Worm (Caenorhabditis elegans) whole organism, young adult: ENCODE data around the gene R74.8.

Experiments
- B0336.3 ChIP-seq: fragments of 200-800 bp; sonication (Bioruptor generic); IDR thresholded peaks from 2 replicates; pipeline ENCODE4 v1.3.6; 2022; ENCODE audit warnings: missing genetic modification characterization, missing compliant biosample characterization
- F10E7.11 ChIP-seq: sonication (generic microtip); optimal IDR thresholded peaks from 2 replicates; lab custom pipeline; 2017; ENCODE audit warnings: mild to moderate bottlenecking, missing genetic modification characterization, moderate library complexity, missing compliant biosample characterization
- F37B4.10 ChIP-seq: fragments of 200-800 bp; sonication (Bioruptor generic); IDR thresholded peaks from 2 replicates; pipeline ENCODE4 v1.3.6; 2022; ENCODE audit warnings: missing genetic modification characterization, missing compliant biosample characterization
- F52B5.7 ChIP-seq: sonication (generic microtip); optimal IDR thresholded peaks from 2 replicates; lab custom pipeline; 2016; ENCODE audit warnings: mild to moderate bottlenecking, missing genetic modification characterization, missing compliant biosample characterization
- F57A8.1 ChIP-seq: fragments of 200-800 bp; sonication (Bioruptor generic); optimal IDR thresholded peaks from 2 replicates; lab custom pipeline; 2018; ENCODE audit warnings: mild to moderate bottlenecking, missing genetic modification characterization, moderate library complexity, missing compliant biosample characterization
- F57C9.4 ChIP-seq: sonication (generic microtip); optimal IDR thresholded peaks from 2 replicates; lab custom pipeline; 2017; ENCODE audit warnings: mild to moderate bottlenecking, missing genetic modification characterization, missing compliant biosample characterization
- K12H6.12 ChIP-seq: fragments of 200-800 bp; sonication (Bioruptor generic); optimal IDR thresholded peaks from 2 replicates; lab custom pipeline; 2018; ENCODE audit warnings: mild to moderate bottlenecking, missing genetic modification characterization, missing compliant biosample characterization
- Y79H2A.3 ChIP-seq: fragments of 200-800 bp; sonication (Bioruptor generic); conservative IDR thresholded peaks from 2 replicates; pipeline ENCODE4 v1.3.6; 2022; ENCODE audit warnings: missing genetic modification reagents, missing genetic modification characterization, missing compliant biosample characterization
- ama-1 ChIP-seq, 3 experiments: fragments of 150-350 bp in 1 of 3; sonication (generic microtip) in 2 of 3; optimal IDR thresholded peaks; 2 replicates each; lab custom pipeline; 2014 to 2018; ENCODE audit warnings: missing biosample characterization in 2 of 3, missing genetic modification characterization in 2 of 3, missing genetic modification reagents in 2 of 3
- cebp-1 ChIP-seq, 2 experiments: fragments of 200-800 bp in 1 of 2; sonication (Bioruptor generic) in 1 of 2; sonication (generic microtip) in 1 of 2; IDR thresholded peaks in 1 of 2; optimal IDR thresholded peaks in 1 of 2; 2 replicates each; pipeline versions ENCODE4 v1.3.6 to Lab custom; 2017 to 2022; ENCODE audit warnings: missing compliant biosample characterization in 2 of 2, missing genetic modification characterization in 2 of 2, mild to moderate bottlenecking in 1 of 2, missing genetic modification reagents in 1 of 2, moderate library complexity in 1 of 2
- ceh-79 ChIP-seq: sonication (generic microtip); optimal IDR thresholded peaks from 2 replicates; lab custom pipeline; 2017; ENCODE audit warnings: mild to moderate bottlenecking, missing genetic modification characterization, missing compliant biosample characterization
- chd-7 ChIP-seq: sonication (generic microtip); optimal IDR thresholded peaks from 2 replicates; lab custom pipeline; 2016; ENCODE audit warnings: mild to moderate bottlenecking, missing genetic modification characterization, moderate library complexity, missing compliant biosample characterization
- die-1 ChIP-seq: sonication (generic microtip); optimal IDR thresholded peaks from 2 replicates; lab custom pipeline; 2016; ENCODE audit warnings: missing genotype, mild to moderate bottlenecking, missing genetic modification characterization, missing compliant biosample characterization
- dox-1 ChIP-seq: fragments of 200-800 bp; sonication (Bioruptor generic); IDR thresholded peaks from 2 replicates; pipeline ENCODE4 v1.3.6; 2022; ENCODE audit warnings: missing genetic modification reagents, missing genetic modification characterization, missing compliant biosample characterization
- egl-44 ChIP-seq: fragments of 200-800 bp; sonication (Bioruptor generic); IDR thresholded peaks from 2 replicates; pipeline ENCODE4 v1.3.6; 2022; ENCODE audit warnings: missing genetic modification reagents, missing genetic modification characterization, missing compliant biosample characterization
- egrh-3 ChIP-seq: fragments of 200-800 bp; sonication (Bioruptor generic); IDR thresholded peaks from 2 replicates; pipeline ENCODE4 v1.3.6; 2022; ENCODE audit warnings: missing genetic modification reagents, missing genetic modification characterization, missing compliant biosample characterization
- him-1 ChIP-seq: sonication (generic microtip); optimal IDR thresholded peaks from 2 replicates; lab custom pipeline; 2016; ENCODE audit warnings: missing genotype, missing genetic modification reagents, missing genetic modification characterization, missing compliant biosample characterization
- hlh-12 ChIP-seq: sonication (generic microtip); optimal IDR thresholded peaks from 2 replicates; lab custom pipeline; 2016; ENCODE audit warnings: missing genetic modification characterization, missing compliant biosample characterization
- hmg-20 ChIP-seq: fragments of 200-800 bp; sonication (Bioruptor generic); IDR thresholded peaks from 2 replicates; pipeline ENCODE4 v1.3.6; 2022; ENCODE audit warnings: missing genetic modification reagents, missing genetic modification characterization, missing compliant biosample characterization
- hrde-1 ChIP-seq: sonication (generic microtip); optimal IDR thresholded peaks from 2 replicates; lab custom pipeline; 2016; ENCODE audit warnings: missing genetic modification characterization, mild to moderate bottlenecking, missing compliant biosample characterization, moderate library complexity, missing genotype, missing genetic modification reagents, borderline replicate concordance
- hsf-1 ChIP-seq: fragments of 200-800 bp; sonication (Bioruptor generic); IDR thresholded peaks from 2 replicates; pipeline ENCODE4 v1.3.6; 2022; ENCODE audit warnings: missing genetic modification reagents, missing genetic modification characterization, missing compliant biosample characterization
- let-526 ChIP-seq: fragments of 200-800 bp; sonication (Bioruptor generic); IDR thresholded peaks from 2 replicates; pipeline ENCODE4 v1.3.6; 2022; ENCODE audit warnings: missing genetic modification reagents, missing genetic modification characterization, missing compliant biosample characterization
- lin-40 ChIP-seq: sonication (generic microtip); optimal IDR thresholded peaks from 2 replicates; lab custom pipeline; 2016; ENCODE audit warnings: missing genetic modification characterization, mild to moderate bottlenecking, missing compliant biosample characterization, missing genotype, missing genetic modification reagents
- lsy-27 ChIP-seq: sonication (generic microtip); optimal IDR thresholded peaks from 2 replicates; lab custom pipeline; 2017; ENCODE audit warnings: missing genetic modification characterization, mild to moderate bottlenecking, missing compliant biosample characterization, antibody characterized with exemption, missing genotype, borderline replicate concordance; ENCODE audit not compliant: insufficient read depth
- madf-10 ChIP-seq: sonication (generic microtip); optimal IDR thresholded peaks from 2 replicates; lab custom pipeline; 2016; ENCODE audit warnings: mild to moderate bottlenecking, missing genetic modification characterization, missing compliant biosample characterization
- madf-6 ChIP-seq: fragments of 200-800 bp; sonication (Bioruptor generic); IDR thresholded peaks from 2 replicates; pipeline ENCODE4 v1.3.6; 2022; ENCODE audit warnings: missing genetic modification reagents, missing genetic modification characterization, missing compliant biosample characterization
- mcd-1 ChIP-seq: fragments of 200-800 bp; sonication (Bioruptor generic); IDR thresholded peaks from 2 replicates; pipeline ENCODE4 v1.3.6; 2022; ENCODE audit warnings: missing genetic modification reagents, missing genetic modification characterization, missing compliant biosample characterization
- nfya-2 ChIP-seq: fragments of 200-800 bp; sonication (Bioruptor generic); IDR thresholded peaks from 2 replicates; pipeline ENCODE4 v1.3.6; 2022; ENCODE audit warnings: missing genetic modification reagents, missing genetic modification characterization, missing compliant biosample characterization
- nhr-27 ChIP-seq: fragments of 200-800 bp; sonication (Bioruptor generic); optimal IDR thresholded peaks from 2 replicates; lab custom pipeline; 2018; ENCODE audit warnings: mild to moderate bottlenecking, missing genetic modification characterization, moderate library complexity, missing compliant biosample characterization
- nhr-80 ChIP-seq: sonication (generic microtip); optimal IDR thresholded peaks from 2 replicates; lab custom pipeline; 2016; ENCODE audit warnings: missing genetic modification characterization, missing compliant biosample characterization
- nhr-90 ChIP-seq: sonication (generic microtip); optimal IDR thresholded peaks from 2 replicates; lab custom pipeline; 2016; ENCODE audit warnings: missing genotype, mild to moderate bottlenecking, missing genetic modification characterization, missing compliant biosample characterization
- repo-1 ChIP-seq: sonication (generic microtip); optimal IDR thresholded peaks from 2 replicates; lab custom pipeline; 2017; ENCODE audit warnings: mild to moderate bottlenecking, missing genetic modification characterization, missing compliant biosample characterization
- snpc-3.4 ChIP-seq: sonication (generic microtip); optimal IDR thresholded peaks from 2 replicates; lab custom pipeline; 2017; ENCODE audit warnings: missing genetic modification characterization, mild to moderate bottlenecking, missing compliant biosample characterization, antibody characterized with exemption, moderate library complexity, missing genotype, missing genetic modification reagents
- ztf-25 ChIP-seq: fragments of 200-800 bp; sonication (Bioruptor generic); IDR thresholded peaks from 2 replicates; pipeline ENCODE4 v1.3.6; 2022; ENCODE audit warnings: missing genetic modification reagents, missing genetic modification characterization, missing compliant biosample characterization

R74.8 gene

ce11 chrIII:4237660-4238059 lies 31.6 kb downstream of the R74.8 start (continued):
- TF ChIP-seq F57A8.1 (GFP tag; lab: Kevin White, UChicago) (no peak), nhr-27 (tag; lab: Kevin White, UChicago) (no peak), hsf-1 (GFP tag; lab: Robert Waterston, UW) (no peak), F52B5.7 (no peak)

ce11 chrIII:4240126-4240525 lies 34.0 kb downstream of the R74.8 start:
- TF ChIP-seq K12H6.12 (tag; lab: Kevin White, UChicago) = no peak
- no peak for TF ChIP-seq nhr-27 (tag; lab: Kevin White, UChicago)
- no peak for TF ChIP-seq nhr-90 (tag; lab: Kevin White, UChicago)
- TF ChIP-seq hlh-12 (tag; lab: Kevin White, UChicago) = no peak
- TF ChIP-seq F57C9.4 = no peak
- no peak for TF ChIP-seq let-526
- TF ChIP-seq madf-6 (GFP tag; lab: Robert Waterston, UW) = no peak
- TF ChIP-seq ama-1 (optimal IDR thresholded peaks at IDR 0.05; lab: Kevin White, UChicago) = no peak
- no peak for TF ChIP-seq ama-1 (GFP tag; optimal IDR thresholded peaks at IDR 0.05; lab: Kevin White, UChicago)
- no peak for TF ChIP-seq hrde-1 (tag; lab: Kevin White, UChicago)
- peak; percentile 78 for TF ChIP-seq nhr-80 (tag; lab: Kevin White, UChicago)
- no peak for TF ChIP-seq chd-7
- TF ChIP-seq repo-1 (tag; lab: Kevin White, UChicago) = no peak
- no peak for TF ChIP-seq B0336.3 (GFP tag; lab: Robert Waterston, UW)
- TF ChIP-seq ceh-79 (tag; lab: Kevin White, UChicago) = no peak
- TF ChIP-seq dox-1 = no peak
- no peak for TF ChIP-seq cebp-1 (GFP tag; IDR thresholded peaks at IDR 0.05; lab: Robert Waterston, UW)
- peak; percentile 18 for TF ChIP-seq cebp-1 (tag; optimal IDR thresholded peaks at IDR 0.05; lab: Kevin White, UChicago)

DNA sequence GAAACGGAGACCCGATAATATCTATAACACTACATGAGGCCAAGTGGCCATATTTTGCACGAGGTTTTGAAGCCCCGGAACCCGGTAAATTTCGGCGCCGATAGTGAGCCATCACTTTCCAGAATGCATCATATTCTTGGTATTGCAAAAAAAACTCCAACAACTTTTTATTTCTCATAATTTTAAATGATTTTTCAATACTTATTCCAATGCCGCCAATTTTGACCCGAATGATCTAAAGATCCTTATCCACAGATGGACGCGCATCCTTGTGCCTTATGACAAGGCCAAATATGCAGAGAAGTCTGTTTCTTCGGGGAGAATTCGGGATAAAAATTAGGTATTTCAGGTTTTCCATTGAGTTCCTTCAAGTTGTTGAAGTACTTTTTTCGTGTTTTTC lies 35.1 kb downstream of the R74.8 start:
- TF ChIP-seq egl-44 (GFP tag; lab: Robert Waterston, UW) = no peak
- TF ChIP-seq chd-7 = no peak
- TF ChIP-seq K12H6.12 (tag; lab: Kevin White, UChicago) = no peak

DNA sequence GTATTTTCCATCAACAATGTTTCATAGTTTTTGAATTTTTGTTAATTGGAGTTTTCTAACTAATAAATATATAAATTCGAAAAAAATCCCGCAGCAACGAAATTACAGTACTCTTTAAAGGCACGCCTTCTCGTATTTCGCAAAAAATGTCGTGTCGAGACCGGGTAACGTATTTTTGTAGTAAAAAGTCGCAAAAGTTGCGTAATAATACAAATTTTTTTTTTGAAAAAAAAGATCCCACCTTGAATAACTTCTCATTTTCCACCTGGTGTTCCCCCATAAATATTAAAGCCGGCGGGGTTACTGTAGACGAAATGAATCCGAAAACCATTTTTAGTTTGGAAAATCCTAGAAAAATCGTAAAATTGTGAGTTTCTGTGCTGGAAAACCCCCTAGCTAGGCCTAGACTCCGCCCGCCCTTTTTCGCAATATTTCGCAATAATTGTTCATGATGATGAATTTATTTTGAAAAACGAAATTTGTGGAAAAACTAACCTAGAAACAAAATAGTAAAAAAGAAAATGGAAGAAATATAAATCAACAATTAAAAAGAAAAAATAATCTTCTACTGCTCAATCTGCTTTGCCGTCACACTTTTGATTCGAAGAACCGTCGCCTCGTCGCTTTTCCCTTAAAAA lies 36.3 kb downstream of the R74.8 start, which contains the start of gene F43C1.7:
F43C1.7 (minus strand) TSS at position 351 of the 638 bp plus-strand sequence.
- peak; percentile 72; the same call in 1 of the 2 replicates for TF ChIP-seq cebp-1 (GFP tag; IDR thresholded peaks at IDR 0.05; lab: Robert Waterston, UW)
- TF ChIP-seq cebp-1 (tag; optimal IDR thresholded peaks at IDR 0.05; lab: Kevin White, UChicago) = peak; percentile 94
- TF ChIP-seq F10E7.11 (tag; lab: Kevin White, UChicago) = no peak
- TF ChIP-seq him-1 (tag; lab: Kevin White, UChicago) = peak; percentile 76

DNA sequence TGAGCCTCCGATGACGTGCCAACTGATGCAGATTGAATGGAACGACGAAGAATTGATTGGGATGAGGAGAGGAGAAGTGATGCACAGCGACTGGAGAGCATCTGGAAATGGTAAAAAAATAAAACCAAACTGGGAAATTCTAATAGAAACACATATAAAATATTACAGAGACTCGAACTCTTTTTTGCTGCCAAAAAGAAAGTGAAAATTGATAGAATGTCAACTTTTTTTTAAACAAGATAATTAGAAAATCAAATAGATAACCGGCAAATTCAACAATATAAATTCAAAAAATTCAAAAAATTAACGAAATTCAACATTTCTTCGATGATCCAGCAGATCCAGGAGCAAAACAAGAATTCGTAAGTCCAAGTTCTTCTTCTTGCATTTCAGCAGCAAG lies 37.4 kb downstream of the R74.8 start, which contains the start of gene mrpl-21:
mrpl-21 (minus strand) TSS at position 101 of the 400 bp plus-strand sequence.
- TF ChIP-seq madf-10 (tag; lab: Kevin White, UChicago) (no peak), lsy-27 (no peak), lin-40 (tag; lab: Kevin White, UChicago) (no peak), nfya-2 (GFP tag; lab: Robert Waterston, UW) (no peak), nhr-80 (tag; lab: Kevin White, UChicago) (no peak), let-526 (no peak), ztf-25 (GFP tag; lab: Robert Waterston, UW) (no peak), hmg-20 (GFP tag; lab: Robert Waterston, UW) (no peak), egrh-3 (no peak), K12H6.12 (tag; lab: Kevin White, UChicago) (no peak), B0336.3 (GFP tag; lab: Robert Waterston, UW) (no peak), F37B4.10 (no peak), Y79H2A.3 (GFP tag; lab: Robert Waterston, UW) (no peak), snpc-3.4 (tag; lab: Kevin White, UChicago) (no peak), die-1 (tag; lab: Kevin White, UChicago) (no peak), mcd-1 (GFP tag; lab: Robert Waterston, UW) (no peak)
